Worm (Caenorhabditis elegans) whole organism, mixed stage, embryonic: ENCODE data around the gene ufm-1.

ENCODE experiments used
- M03D4.4 ChIP-seq: sonication (generic microtip); optimal IDR thresholded peaks from 2 replicates; lab custom pipeline; 2017; ENCODE audit warnings: mild to moderate bottlenecking, missing genetic modification characterization, missing compliant biosample characterization
- bed-3 ChIP-seq: fragments of 200-800 bp; sonication (Bioruptor generic); optimal IDR thresholded peaks from 3 replicates; lab custom pipeline; 2018; ENCODE audit warnings: mild to moderate bottlenecking, missing genetic modification characterization, moderate library complexity, missing compliant biosample characterization
- blmp-1 ChIP-seq: fragments of 150-350 bp; optimal IDR thresholded peaks from 2 replicates; lab custom pipeline; 2014; ENCODE audit warnings: missing biosample characterization, missing genetic modification characterization
- ceh-39 ChIP-seq: fragments of 150-350 bp; optimal IDR thresholded peaks from 2 replicates; lab custom pipeline; 2014; ENCODE audit warnings: missing biosample characterization, missing genetic modification characterization
- ceh-43 ChIP-seq: fragments of 200-800 bp; sonication (Bioruptor generic); optimal IDR thresholded peaks from 2 replicates; lab custom pipeline; 2018; ENCODE audit warnings: mild to moderate bottlenecking, missing genetic modification characterization, moderate library complexity, missing compliant biosample characterization
- ceh-83 ChIP-seq: fragments of 200-800 bp; sonication (Bioruptor generic); optimal IDR thresholded peaks from 2 replicates; lab custom pipeline; 2018; ENCODE audit warnings: mild to moderate bottlenecking, missing genetic modification characterization, missing compliant biosample characterization
- ces-1 ChIP-seq: fragments of 150-350 bp; optimal IDR thresholded peaks from 2 replicates; lab custom pipeline; 2014; ENCODE audit warnings: missing biosample characterization, missing genetic modification reagents, missing genetic modification characterization
- cnd-1 ChIP-seq: fragments of 200-800 bp; sonication (Bioruptor generic); optimal IDR thresholded peaks from 2 replicates; lab custom pipeline; 2018; ENCODE audit warnings: mild to moderate bottlenecking, missing genetic modification characterization, missing compliant biosample characterization
- drap-1 ChIP-seq: fragments of 200-800 bp; sonication (Bioruptor generic); optimal IDR thresholded peaks from 3 replicates; lab custom pipeline; 2018; ENCODE audit warnings: mild to moderate bottlenecking, missing genetic modification characterization, missing compliant biosample characterization
- elt-1 ChIP-seq: sonication (generic microtip); optimal IDR thresholded peaks from 2 replicates; lab custom pipeline; 2017; ENCODE audit warnings: missing genetic modification characterization, mild to moderate bottlenecking, missing compliant biosample characterization, antibody characterized with exemption, moderate library complexity, borderline replicate concordance; ENCODE audit not compliant: insufficient read depth
- elt-3 ChIP-seq: fragments of 150-350 bp; optimal IDR thresholded peaks from 2 replicates; lab custom pipeline; 2014; ENCODE audit warnings: missing biosample characterization, missing genetic modification characterization
- flh-1 ChIP-seq: fragments of 200-800 bp; sonication (Bioruptor generic); optimal IDR thresholded peaks from 2 replicates; lab custom pipeline; 2018; ENCODE audit warnings: mild to moderate bottlenecking, missing genetic modification characterization, moderate library complexity, missing compliant biosample characterization
- ham-2 ChIP-seq: fragments of 200-800 bp; sonication (Bioruptor generic); optimal IDR thresholded peaks from 2 replicates; lab custom pipeline; 2018; ENCODE audit warnings: mild to moderate bottlenecking, missing genetic modification characterization, missing compliant biosample characterization
- hlh-1 ChIP-seq: fragments of 150-350 bp; optimal IDR thresholded peaks from 2 replicates; lab custom pipeline; 2014; ENCODE audit warnings: missing biosample characterization, missing genetic modification reagents, missing genetic modification characterization
- lin-13 ChIP-seq: fragments of 150-350 bp; optimal IDR thresholded peaks from 2 replicates; lab custom pipeline; 2014; ENCODE audit warnings: missing biosample characterization, missing genetic modification characterization
- lin-32 ChIP-seq: fragments of 200-800 bp; sonication (Bioruptor generic); optimal IDR thresholded peaks from 2 replicates; lab custom pipeline; 2018; ENCODE audit warnings: mild to moderate bottlenecking, missing genetic modification characterization, missing compliant biosample characterization
- lsy-2 ChIP-seq: fragments of 150-350 bp; optimal IDR thresholded peaks from 2 replicates; lab custom pipeline; 2014; ENCODE audit warnings: missing biosample characterization, missing genetic modification characterization
- mab-5 ChIP-seq: fragments of 150-350 bp; optimal IDR thresholded peaks from 2 replicates; lab custom pipeline; 2014; ENCODE audit warnings: missing biosample characterization, missing genetic modification characterization
- mep-1 ChIP-seq: fragments of 150-350 bp; optimal IDR thresholded peaks from 2 replicates; lab custom pipeline; 2017; ENCODE audit warnings: missing biosample characterization, missing genetic modification reagents, missing genetic modification characterization, inconsistent platforms
- mls-2 ChIP-seq: sonication (generic microtip); optimal IDR thresholded peaks from 2 replicates; lab custom pipeline; 2016; ENCODE audit warnings: mild to moderate bottlenecking, missing genetic modification characterization, moderate library complexity, missing compliant biosample characterization
- nhr-12 ChIP-seq: fragments of 150-350 bp; optimal IDR thresholded peaks from 2 replicates; lab custom pipeline; 2014; ENCODE audit warnings: missing biosample characterization, missing genetic modification characterization
- nhr-2 ChIP-seq: fragments of 150-350 bp; optimal IDR thresholded peaks from 2 replicates; lab custom pipeline; 2014; ENCODE audit warnings: missing biosample characterization, missing genetic modification characterization
- nhr-237 ChIP-seq: fragments of 150-350 bp; optimal IDR thresholded peaks from 2 replicates; lab custom pipeline; 2014; ENCODE audit warnings: missing biosample characterization, missing genetic modification characterization
- nhr-28 ChIP-seq: fragments of 150-350 bp; optimal IDR thresholded peaks from 2 replicates; lab custom pipeline; 2014; ENCODE audit warnings: missing biosample characterization, missing genetic modification characterization
- nhr-76 ChIP-seq: sonication (generic microtip); optimal IDR thresholded peaks from 2 replicates; lab custom pipeline; 2017; ENCODE audit warnings: missing biosample characterization, missing genetic modification characterization
- pha-4 ChIP-seq: fragments of 150-350 bp; optimal IDR thresholded peaks from 2 replicates; lab custom pipeline; 2018; ENCODE audit warnings: missing biosample characterization, missing genetic modification reagents, missing genetic modification characterization
- sem-2 ChIP-seq: fragments of 200-800 bp; sonication (Bioruptor generic); optimal IDR thresholded peaks from 2 replicates; lab custom pipeline; 2018; ENCODE audit warnings: mild to moderate bottlenecking, missing genetic modification characterization, missing compliant biosample characterization
- snpc-4 ChIP-seq: fragments of 150-350 bp; optimal IDR thresholded peaks from 2 replicates; lab custom pipeline; 2014; ENCODE audit warnings: missing biosample characterization, missing genetic modification characterization
- sptf-1 ChIP-seq: sonication (generic microtip); optimal IDR thresholded peaks from 2 replicates; lab custom pipeline; 2017; ENCODE audit warnings: mild to moderate bottlenecking, missing genetic modification characterization, moderate library complexity, missing compliant biosample characterization
- tbx-8 ChIP-seq: fragments of 200-800 bp; sonication (Bioruptor generic); optimal IDR thresholded peaks from 2 replicates; lab custom pipeline; 2018; ENCODE audit warnings: mild to moderate bottlenecking, missing genetic modification characterization, moderate library complexity, missing compliant biosample characterization
- unc-120 ChIP-seq: sonication (generic microtip); optimal IDR thresholded peaks from 2 replicates; lab custom pipeline; 2017; ENCODE audit warnings: missing genetic modification characterization, missing compliant biosample characterization; ENCODE audit not compliant: poor library complexity, severe bottlenecking
- unc-39 ChIP-seq: fragments of 150-350 bp; optimal IDR thresholded peaks from 2 replicates; lab custom pipeline; 2014; ENCODE audit warnings: missing biosample characterization, missing genetic modification characterization
- unc-62 ChIP-seq: fragments of 150-350 bp; optimal IDR thresholded peaks from 2 replicates; lab custom pipeline; 2014; ENCODE audit warnings: missing biosample characterization, missing genetic modification reagents, missing genetic modification characterization
- zip-8 ChIP-seq: fragments of 150-350 bp; optimal IDR thresholded peaks from 2 replicates; lab custom pipeline; 2014; ENCODE audit warnings: missing biosample characterization, missing genetic modification characterization
- ztf-11 ChIP-seq: fragments of 150-350 bp; optimal IDR thresholded peaks from 2 replicates; lab custom pipeline; 2014; ENCODE audit warnings: missing biosample characterization, missing genetic modification characterization

ufm-1 gene

ce11 chrIII:7838907-7839642 lies 19.7 kb upstream of the ufm-1 start, which contains the start of gene ceh-23:
TSS of gene ceh-23 (plus strand) at chrIII:7839592.
- TF ChIP-seq drap-1 (GFP tag; lab: Kevin White, UChicago): no peak
- no peak for TF ChIP-seq unc-39 (tag; lab: Kevin White, UChicago)
- TF ChIP-seq nhr-76 (tag; lab: Kevin White, UChicago): no peak
- no peak for TF ChIP-seq ztf-11 (tag; lab: Kevin White, UChicago)
- no peak for TF ChIP-seq tbx-8 (GFP tag; lab: Kevin White, UChicago)
- no peak for TF ChIP-seq M03D4.4 (tag; lab: Kevin White, UChicago)
- no peak for TF ChIP-seq lsy-2 (tag; lab: Kevin White, UChicago)
- TF ChIP-seq lin-13 (tag; lab: Kevin White, UChicago): no peak
- no peak for TF ChIP-seq unc-62 (GFP tag; lab: Kevin White, UChicago)
- no peak for TF ChIP-seq cnd-1 (tag; lab: Kevin White, UChicago)
- no peak for TF ChIP-seq zip-8 (tag; lab: Kevin White, UChicago)
- TF ChIP-seq ceh-43: no peak

- TF ChIP-seq nhr-237: no peak
- TF ChIP-seq nhr-2 (tag; lab: Kevin White, UChicago): no peak
- TF ChIP-seq lin-13 (tag; lab: Kevin White, UChicago): no peak
- TF ChIP-seq nhr-12 (tag; lab: Kevin White, UChicago): no peak
- no peak for TF ChIP-seq unc-39 (tag; lab: Kevin White, UChicago)
- TF ChIP-seq ztf-11 (tag; lab: Kevin White, UChicago): no peak
- TF ChIP-seq, all 35 proteins: peak for 0
These were observed 15.2 kb upstream of the ufm-1 start, which contains the start of gene ZK652.8 for ce11 chrIII:7843536-7843935. TSS of gene ZK652.8 (minus strand) at chrIII:7843636.

ce11 chrIII:7848173-7848572 lies 10.6 kb upstream of the ufm-1 start:
- peak; percentile 91 for TF ChIP-seq ces-1 (GFP tag; lab: Kevin White, UChicago)
- TF ChIP-seq snpc-4: no peak

- TF ChIP-seq ceh-43 (peak; percentile 86), zip-8 (tag; lab: Kevin White, UChicago) (peak; percentile 2), ham-2 (GFP tag; lab: Kevin White, UChicago) (peak; percentile 78), sem-2 (GFP tag; lab: Kevin White, UChicago) (peak; percentile 46), elt-3 (tag; lab: Kevin White, UChicago) (peak; percentile 91), snpc-4 (no peak), ceh-39 (tag; lab: Kevin White, UChicago) (peak; percentile 97), nhr-76 (tag; lab: Kevin White, UChicago) (peak; percentile 59), nhr-12 (tag; lab: Kevin White, UChicago) (peak; percentile 78), nhr-237 (peak; percentile 99), hlh-1 (tag; lab: Kevin White, UChicago) (peak; percentile 79), cnd-1 (tag; lab: Kevin White, UChicago) (peak; percentile 91), drap-1 (GFP tag; lab: Kevin White, UChicago) (peak; percentile 95), sptf-1 (tag; lab: Kevin White, UChicago) (peak; percentile 97), lin-13 (tag; lab: Kevin White, UChicago) (peak; percentile 100), ztf-11 (tag; lab: Kevin White, UChicago) (peak; percentile 92), lin-32 (peak; percentile 58), unc-120 (tag; lab: Kevin White, UChicago) (peak; percentile 95), M03D4.4 (tag; lab: Kevin White, UChicago) (peak; percentile 92), pha-4 (peak; percentile 99), mls-2 (tag; lab: Kevin White, UChicago) (peak; percentile 91), elt-1 (tag; lab: Kevin White, UChicago) (peak; percentile 70), nhr-2 (tag; lab: Kevin White, UChicago) (peak; percentile 50), unc-39 (tag; lab: Kevin White, UChicago) (peak; percentile 72), mep-1 (peak; percentile 100), unc-62 (GFP tag; lab: Kevin White, UChicago) (peak; percentile 91), ceh-83 (peak; percentile 80), lsy-2 (tag; lab: Kevin White, UChicago) (peak; percentile 95), bed-3 (GFP tag; lab: Kevin White, UChicago) (peak; percentile 76), nhr-28 (tag; lab: Kevin White, UChicago) (peak; percentile 85), blmp-1 (tag; lab: Kevin White, UChicago) (peak; percentile 84), mab-5 (peak; percentile 66), flh-1 (GFP tag; lab: Kevin White, UChicago) (peak; percentile 44), ces-1 (GFP tag; lab: Kevin White, UChicago) (peak; percentile 96), tbx-8 (GFP tag; lab: Kevin White, UChicago) (peak; percentile 85)
These were observed 4.1 kb upstream of the ufm-1 start, which contains the start of gene rpl-35 for ce11 chrIII:7854494-7855184. TSS of gene rpl-35 (plus strand) at chrIII:7855134.
